Fruit fly (Drosophila melanogaster): ENCODE data around the gene CG5167.

Gene CG5167

DNA sequence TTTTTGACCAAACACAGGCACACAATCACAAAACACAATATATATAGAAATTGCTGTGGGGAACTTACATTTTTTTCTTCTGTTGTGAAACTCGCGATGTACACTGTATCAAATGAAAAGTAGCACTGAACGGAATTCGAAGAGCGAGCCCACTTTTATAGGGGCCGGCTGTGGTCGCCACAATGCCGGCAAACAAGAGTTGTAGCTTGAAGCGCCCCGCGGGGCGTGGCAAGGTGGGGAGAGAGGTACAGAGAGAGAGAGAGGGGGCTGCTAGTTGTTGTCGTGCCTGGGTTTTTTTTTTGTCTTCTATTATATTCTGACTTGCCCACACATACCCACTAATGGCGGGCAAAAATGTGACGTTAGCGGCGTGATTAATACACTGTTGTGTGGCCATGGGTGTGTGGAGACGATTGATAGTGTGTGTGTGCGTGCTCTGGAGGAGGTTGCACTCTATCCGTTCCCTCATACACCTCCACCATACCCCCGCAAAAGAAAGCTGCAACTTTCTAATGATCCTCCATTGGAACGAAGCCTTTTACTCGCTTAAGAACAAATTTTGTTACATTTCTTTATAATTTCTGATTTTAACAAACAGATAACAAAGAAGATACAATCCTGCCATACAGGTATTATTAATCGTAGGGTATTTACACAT, 37.1 kb upstream of the CG5167 start, which contains the start of gene GstD1 (continued):
- peak; percentile 34 for TF ChIP-seq mam (GFP tag; optimal IDR thresholded peaks at IDR 0.05)
- TF ChIP-seq CG31365 (tag; optimal IDR thresholded peaks at IDR 0.05), result no peak
- TF ChIP-seq PHDP (tag; optimal IDR thresholded peaks at IDR 0.05), result peak; percentile 14
- TF ChIP-seq Mrtf (GFP tag; IDR thresholded peaks at IDR 0.05), result no peak
- peak; percentile 65 for TF ChIP-seq Ada2b (GFP tag; IDR thresholded peaks at IDR 0.05)
- peak; percentile 19 for TF ChIP-seq CG10654 (GFP tag; optimal IDR thresholded peaks at IDR 0.05)
- TF ChIP-seq cas (GFP tag; IDR thresholded peaks at IDR 0.05), result 0 out of 2 replicates have a peak, but pooled peaks have one; percentile 27
- TF ChIP-seq Poxn (GFP tag; IDR thresholded peaks at IDR 0.05), result no peak
- peak; percentile 50 for TF ChIP-seq CG11504 (tag; optimal IDR thresholded peaks at IDR 0.05)
- TF ChIP-seq aop (GFP tag; IDR thresholded peaks at IDR 0.05), result no peak
- TF ChIP-seq GATAe (GFP tag; conservative IDR thresholded peaks at IDR 0.05), result no peak
- TF ChIP-seq CG10267 (tag; optimal IDR thresholded peaks at IDR 0.05), result peak; percentile 32
- TF ChIP-seq CG6813 (GFP tag; optimal IDR thresholded peaks at IDR 0.05), result no peak
- peak; percentile 28 for TF ChIP-seq caup (GFP tag; optimal IDR thresholded peaks at IDR 0.05; ENCODE audit: severe bottlenecking)
- TF ChIP-seq CG4617 (GFP tag; optimal IDR thresholded peaks at IDR 0.05; ENCODE audit: borderline replicate concordance), result no peak
- no peak for TF ChIP-seq CG12219 (GFP tag; optimal IDR thresholded peaks at IDR 0.05)
- no peak for TF ChIP-seq Nf-YA (GFP tag; IDR thresholded peaks at IDR 0.05)
- no peak for TF ChIP-seq gt (GFP tag; IDR thresholded peaks at IDR 0.05)
- peak; percentile 6 for TF ChIP-seq nau (GFP tag; optimal IDR thresholded peaks at IDR 0.05)
- peak; percentile 63; the same call in 2 of the 3 replicates for TF ChIP-seq ci (GFP tag; IDR thresholded peaks at IDR 0.05)
- TF ChIP-seq row (GFP tag; IDR thresholded peaks at IDR 0.05), result peak; percentile 64
- no peak for TF ChIP-seq grn (GFP tag; optimal IDR thresholded peaks at IDR 0.05)
- TF ChIP-seq hth (optimal IDR thresholded peaks at IDR 0.05), result no peak
- peak; percentile 30 for TF ChIP-seq chn (GFP tag; optimal IDR thresholded peaks at IDR 0.05)
- peak in 1 of 3 experiments; percentile 21 for TF ChIP-seq Stat92E (GFP tag; optimal IDR thresholded peaks at IDR 0.05)
- TF ChIP-seq usp (GFP tag; optimal IDR thresholded peaks at IDR 0.05), result no peak
- TF ChIP-seq Asciz (GFP tag; optimal IDR thresholded peaks at IDR 0.05), result no peak
- no peak for TF ChIP-seq pzg (GFP tag; optimal IDR thresholded peaks at IDR 0.05)
- no peak for TF ChIP-seq crp (GFP tag; optimal IDR thresholded peaks at IDR 0.05)
- TF ChIP-seq nerfin-1 (tag; optimal IDR thresholded peaks at IDR 0.05), result no peak
- TF ChIP-seq CG11093 (GFP tag; IDR thresholded peaks at IDR 0.05), result no peak
- TF ChIP-seq CG15269 (tag; optimal IDR thresholded peaks at IDR 0.05), result peak; percentile 9
- TF ChIP-seq CG2889 (GFP tag; IDR thresholded peaks at IDR 0.05), result no peak
- peak; percentile 92 for TF ChIP-seq CG6175 (GFP tag; IDR thresholded peaks at IDR 0.05)
- TF ChIP-seq fd96Cb (tag; optimal IDR thresholded peaks at IDR 0.05), result peak; percentile 54
- no peak for TF ChIP-seq tup (GFP tag; optimal IDR thresholded peaks at IDR 0.05)
- no peak for TF ChIP-seq nerfin-2 (GFP tag; IDR thresholded peaks at IDR 0.05; ENCODE audit: partially characterized antibody)
- TF ChIP-seq Lhr (GFP tag; optimal IDR thresholded peaks at IDR 0.05), result no peak
- TF ChIP-seq HLH3B (GFP tag; IDR thresholded peaks at IDR 0.05), result no peak
- no peak for TF ChIP-seq ap (GFP tag; IDR thresholded peaks at IDR 0.05)
- TF ChIP-seq Ets97D (GFP tag; optimal IDR thresholded peaks at IDR 0.05), result no peak
- TF ChIP-seq Blimp-1 (GFP tag; optimal IDR thresholded peaks at IDR 0.05), result peak; percentile 23
- TF ChIP-seq CG1233 (GFP tag; optimal IDR thresholded peaks at IDR 0.05), result peak; percentile 4
- peak; percentile 56 for TF ChIP-seq sug (tag; optimal IDR thresholded peaks at IDR 0.05)
- TF ChIP-seq Vsx1 (GFP tag; optimal IDR thresholded peaks at IDR 0.05), result no peak
- no peak for TF ChIP-seq Gsc (GFP tag; IDR thresholded peaks at IDR 0.05)
- no peak for TF ChIP-seq CG8478 (optimal IDR thresholded peaks at IDR 0.05)
- no peak for TF ChIP-seq sc (optimal IDR thresholded peaks at IDR 0.05)
- no peak for TF ChIP-seq sc (GFP tag; optimal IDR thresholded peaks at IDR 0.05)
- no peak for TF ChIP-seq CG17328 (GFP tag; IDR thresholded peaks at IDR 0.05)

Measured in whole organism, embryonic.